Worm (Caenorhabditis elegans) whole organism, mixed stage, embryonic: ENCODE data around the gene jmjd-5.

Experiments used
- lin-13 ChIP-seq: fragments of 150-350 bp; optimal IDR thresholded peaks from 2 replicates; lab custom pipeline; 2014; ENCODE audit warnings: missing biosample characterization, missing genetic modification characterization
- lsy-2 ChIP-seq: fragments of 150-350 bp; optimal IDR thresholded peaks from 2 replicates; lab custom pipeline; 2014; ENCODE audit warnings: missing biosample characterization, missing genetic modification characterization
- nhr-12 ChIP-seq: fragments of 150-350 bp; optimal IDR thresholded peaks from 2 replicates; lab custom pipeline; 2014; ENCODE audit warnings: missing biosample characterization, missing genetic modification characterization
- nhr-237 ChIP-seq: fragments of 150-350 bp; optimal IDR thresholded peaks from 2 replicates; lab custom pipeline; 2014; ENCODE audit warnings: missing biosample characterization, missing genetic modification characterization
- nhr-28 ChIP-seq: fragments of 150-350 bp; optimal IDR thresholded peaks from 2 replicates; lab custom pipeline; 2014; ENCODE audit warnings: missing biosample characterization, missing genetic modification characterization
- nhr-76 ChIP-seq: sonication (generic microtip); optimal IDR thresholded peaks from 2 replicates; lab custom pipeline; 2017; ENCODE audit warnings: missing biosample characterization, missing genetic modification characterization
- unc-62 ChIP-seq: fragments of 150-350 bp; optimal IDR thresholded peaks from 2 replicates; lab custom pipeline; 2014; ENCODE audit warnings: missing biosample characterization, missing genetic modification reagents, missing genetic modification characterization
- ztf-11 ChIP-seq: fragments of 150-350 bp; optimal IDR thresholded peaks from 2 replicates; lab custom pipeline; 2014; ENCODE audit warnings: missing biosample characterization, missing genetic modification characterization

DNA sequence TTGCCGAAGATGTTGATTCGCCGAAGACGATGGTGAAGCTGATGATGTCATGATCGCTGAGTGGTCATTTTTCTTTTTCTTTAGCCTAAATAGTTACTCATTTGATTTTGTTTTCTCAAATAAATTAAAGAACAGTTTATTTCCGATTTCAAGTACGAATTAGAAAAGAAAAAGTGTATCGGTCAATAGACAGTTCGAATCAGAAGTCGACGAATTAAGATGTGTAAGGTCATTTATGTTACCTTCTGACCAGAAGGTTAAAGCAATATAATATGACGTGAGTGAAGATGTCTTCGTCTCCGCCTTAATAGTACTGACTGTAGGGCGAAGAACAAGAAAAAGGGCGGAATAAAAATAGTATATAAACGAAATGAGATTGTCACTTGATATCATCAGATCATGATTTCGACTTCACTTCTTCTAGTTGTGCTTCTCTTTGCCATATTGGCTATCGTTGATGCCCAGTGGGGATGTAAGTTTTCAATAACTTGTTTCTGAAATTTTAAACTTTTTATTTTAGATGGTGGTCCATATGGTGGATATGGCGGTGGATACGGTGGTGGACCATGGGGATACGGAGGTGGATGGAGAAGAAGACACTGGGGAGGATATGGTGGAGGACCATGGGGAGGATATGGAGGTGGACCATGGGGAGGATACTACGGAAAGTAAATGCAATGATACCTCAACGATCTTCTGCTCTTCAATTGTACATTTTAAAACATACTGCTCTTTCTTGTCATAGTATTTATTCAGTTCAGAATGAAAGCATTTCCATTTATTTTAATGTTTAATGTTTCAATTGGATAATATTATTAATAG is 19.9 kb downstream of the jmjd-5 start, which contains the start of the genes T19C4.24 and nlp-33:
- TF ChIP-seq nhr-76: no peak
- no peak for TF ChIP-seq lsy-2 (tag; lab: Kevin White, UChicago)
- no peak for TF ChIP-seq nhr-12
- TF ChIP-seq lin-13 (tag; lab: Kevin White, UChicago): no peak
- no peak for TF ChIP-seq unc-62 (GFP tag; lab: Kevin White, UChicago)
- no peak for TF ChIP-seq nhr-28
- no peak for TF ChIP-seq ztf-11 (tag; lab: Kevin White, UChicago)
- no peak for TF ChIP-seq nhr-237
